Worm (Caenorhabditis elegans) whole organism, young adult: Measurements from ENCODE around the gene old-1.

ENCODE experiments used
- C17E4.6 ChIP-seq: fragments of 200-800 bp; sonication (Bioruptor generic); IDR thresholded peaks from 2 replicates; pipeline ENCODE4 v1.3.6; 2022; ENCODE audit warnings: missing genetic modification reagents, missing genetic modification characterization, missing compliant biosample characterization
- F49E8.2 ChIP-seq: sonication (generic microtip); optimal IDR thresholded peaks from 3 replicates; lab custom pipeline; 2017; ENCODE audit warnings: missing genetic modification characterization, mild to moderate bottlenecking, missing compliant biosample characterization, antibody characterized with exemption, moderate library complexity; ENCODE audit not compliant: insufficient read depth
- ZK185.1 ChIP-seq: sonication (generic microtip); optimal IDR thresholded peaks from 2 replicates; lab custom pipeline; 2016; ENCODE audit warnings: mild to moderate bottlenecking, missing genetic modification characterization, missing compliant biosample characterization; ENCODE audit not compliant: poor library complexity, severe bottlenecking
- akir-1 ChIP-seq: fragments of 200-800 bp; sonication (Bioruptor generic); optimal IDR thresholded peaks from 2 replicates; lab custom pipeline; 2018; ENCODE audit warnings: mild to moderate bottlenecking, missing genetic modification characterization, moderate library complexity, missing compliant biosample characterization
- ceh-91 ChIP-seq: fragments of 200-800 bp; sonication (Bioruptor generic); IDR thresholded peaks from 2 replicates; pipeline ENCODE4 v1.3.6; 2022; ENCODE audit warnings: missing genetic modification reagents, missing genetic modification characterization, missing compliant biosample characterization
- egrh-3 ChIP-seq: fragments of 200-800 bp; sonication (Bioruptor generic); IDR thresholded peaks from 2 replicates; pipeline ENCODE4 v1.3.6; 2022; ENCODE audit warnings: missing genetic modification reagents, missing genetic modification characterization, missing compliant biosample characterization
- him-1 ChIP-seq: sonication (generic microtip); optimal IDR thresholded peaks from 2 replicates; lab custom pipeline; 2016; ENCODE audit warnings: missing genotype, missing genetic modification reagents, missing genetic modification characterization, missing compliant biosample characterization
- madf-10 ChIP-seq: sonication (generic microtip); optimal IDR thresholded peaks from 2 replicates; lab custom pipeline; 2016; ENCODE audit warnings: mild to moderate bottlenecking, missing genetic modification characterization, missing compliant biosample characterization

DNA sequence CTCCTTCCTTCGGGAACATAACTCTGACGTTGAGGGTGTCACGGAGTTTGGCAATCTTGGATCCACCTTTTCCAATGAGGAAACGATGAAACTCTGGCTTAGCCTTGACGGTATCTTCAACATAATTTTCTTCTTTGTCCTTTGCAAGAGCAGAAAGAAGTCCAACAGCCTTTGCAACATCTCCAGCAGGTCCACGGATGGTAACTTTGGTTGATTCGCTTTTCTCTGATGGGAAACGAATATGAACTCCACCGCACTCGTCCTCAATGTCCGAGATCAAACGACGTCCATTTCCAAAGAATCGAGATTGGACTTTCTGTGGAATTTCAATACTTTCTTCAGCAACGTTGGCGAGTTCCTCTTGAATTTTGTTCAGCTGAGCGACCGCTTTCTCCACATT lies 20.0 kb upstream of the old-1 start:
- no peak for TF ChIP-seq C17E4.6 (GFP tag; lab: Robert Waterston, UW)
- no peak for TF ChIP-seq ZK185.1 (tag; lab: Kevin White, UChicago)
- no peak for TF ChIP-seq F49E8.2 (tag; lab: Kevin White, UChicago)
- no peak for TF ChIP-seq ceh-91 (GFP tag; lab: Robert Waterston, UW)
- TF ChIP-seq egrh-3 (GFP tag; lab: Robert Waterston, UW): no peak
- no peak for TF ChIP-seq him-1 (tag; lab: Kevin White, UChicago)
- no peak for TF ChIP-seq madf-10
- TF ChIP-seq akir-1: no peak
